Worm (Caenorhabditis elegans) whole organism, L4 larva: ENCODE results near the gene F10C1.9.

Source experiments
- T26A8.4 ChIP-seq: fragments of 200-800 bp; sonication (Bioruptor generic); IDR thresholded peaks from 2 replicates; pipeline ENCODE4 v1.3.6; 2022; ENCODE audit warnings: missing genetic modification characterization, missing compliant biosample characterization
- ama-1 ChIP-seq: fragments of 150-350 bp; optimal IDR thresholded peaks from 2 replicates; lab custom pipeline; 2014; ENCODE audit warnings: inconsistent platforms, mixed read lengths

DNA sequence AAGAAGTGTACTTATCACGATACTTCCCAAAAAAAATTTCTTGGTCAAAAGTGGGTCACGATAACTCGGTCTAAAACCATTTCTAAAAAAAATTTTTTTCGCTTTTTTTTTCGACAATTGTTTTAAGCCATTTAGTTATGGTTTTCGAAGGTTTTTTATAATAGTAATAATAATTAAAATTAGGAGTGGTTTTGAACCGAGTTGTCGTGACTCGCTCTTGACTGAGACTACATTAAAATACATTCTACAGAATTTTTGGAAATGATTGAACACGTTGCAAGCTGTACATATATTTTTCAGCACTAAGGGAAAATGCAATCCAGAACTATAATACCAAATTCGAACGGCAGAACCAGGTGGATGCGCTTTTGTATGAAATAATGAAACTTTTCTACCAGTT, 9.1 kb upstream of the F10C1.9 start, which contains the start of gene F10C1.8:
- TF ChIP-seq ama-1: no peak
- no peak for TF ChIP-seq T26A8.4 (GFP tag; lab: Robert Waterston, UW)
